Fruit fly (Drosophila melanogaster) whole organism: Measurements from ENCODE around the gene CG14315.

Experiments used
- CG8478 ChIP-seq: fragments of >200 bp; optimal IDR thresholded peaks from 2 replicates; lab custom pipeline; 2018; ENCODE audit warnings: inconsistent platforms
- pan ChIP-seq: fragments of >200 bp; optimal IDR thresholded peaks from 2 replicates; lab custom pipeline; 2017
- usp ChIP-seq: fragments of >200 bp; optimal IDR thresholded peaks from 2 replicates; lab custom pipeline; 2017; ENCODE audit warnings: missing biosample characterization, missing genetic modification characterization, mixed read lengths

DNA sequence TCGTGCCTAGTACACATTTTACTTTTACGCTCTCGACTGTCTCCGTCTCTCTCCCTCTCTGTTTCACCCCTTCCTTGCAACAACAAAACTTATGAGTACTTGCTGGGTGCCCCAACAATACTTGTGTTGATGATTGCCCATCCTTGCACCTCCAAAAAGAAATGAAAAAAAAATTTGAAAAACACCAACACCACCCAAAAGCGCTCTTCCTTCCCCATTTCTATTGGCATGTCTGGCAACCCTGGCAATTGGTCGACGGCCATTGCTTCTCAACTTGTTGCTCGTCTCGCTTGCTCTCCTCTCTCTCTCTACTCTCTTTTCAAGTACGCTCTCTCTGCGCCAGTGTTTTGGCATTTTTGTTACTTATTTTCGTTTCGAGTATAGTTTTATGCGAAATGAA, 9.9 kb downstream of the CG14315 start:
- TF ChIP-seq usp (GFP tag; lab: Kevin White, UChicago): no peak
- no peak for TF ChIP-seq pan (lab: Kevin White, UChicago)
- TF ChIP-seq CG8478: no peak
